Worm (Caenorhabditis elegans) whole organism, L1 larva: Measurements from ENCODE around the gene suox-1.

Source experiments
- C04F5.9 ChIP-seq: sonication (generic microtip); optimal IDR thresholded peaks from 2 replicates; lab custom pipeline; 2016; ENCODE audit warnings: missing genetic modification characterization, missing compliant biosample characterization
- C16A3.4 ChIP-seq: fragments of 150-350 bp; optimal IDR thresholded peaks from 2 replicates; lab custom pipeline; 2014; ENCODE audit warnings: missing biosample characterization, missing genetic modification characterization
- ama-1 ChIP-seq: fragments of 150-350 bp; optimal IDR thresholded peaks from 2 replicates; lab custom pipeline; 2014
- blmp-1 ChIP-seq: fragments of 150-350 bp; optimal IDR thresholded peaks from 2 replicates; lab custom pipeline; 2014; ENCODE audit warnings: missing biosample characterization, missing genetic modification characterization
- ceh-90 ChIP-seq: sonication (generic microtip); optimal IDR thresholded peaks from 2 replicates; lab custom pipeline; 2016; ENCODE audit warnings: missing genetic modification characterization, missing compliant biosample characterization
- ces-1 ChIP-seq: fragments of 150-350 bp; optimal IDR thresholded peaks from 2 replicates; lab custom pipeline; 2014; ENCODE audit warnings: missing biosample characterization, missing genetic modification reagents, missing genetic modification characterization
- dpl-1 ChIP-seq, 3 experiments: fragments of 150-350 bp in 2 of 3; sonication (generic microtip) in 1 of 3; optimal IDR thresholded peaks; 2 replicates each; lab custom pipeline; 2014 to 2017; ENCODE audit warnings: missing biosample characterization in 3 of 3, missing genetic modification characterization in 3 of 3, missing genetic modification reagents in 3 of 3
- dsc-1 ChIP-seq: sonication (generic microtip); optimal IDR thresholded peaks from 2 replicates; lab custom pipeline; 2016; ENCODE audit warnings: mild to moderate bottlenecking, missing genetic modification characterization, missing compliant biosample characterization
- efl-1 ChIP-seq, 4 experiments: fragments of 150-350 bp; optimal IDR thresholded peaks in 3 of 4; peaks in 1 of 4; 1 replicate in 1 of 4; 2 replicates in 3 of 4; lab custom pipeline; 2014; ENCODE audit warnings: missing biosample characterization in 2 of 4, missing genetic modification characterization in 2 of 4, missing genetic modification reagents in 2 of 4
- efl-3 ChIP-seq: fragments of 200-800 bp; sonication (Bioruptor generic); optimal IDR thresholded peaks from 2 replicates; lab custom pipeline; 2018; ENCODE audit warnings: mild to moderate bottlenecking, missing genetic modification characterization, missing compliant biosample characterization
- egl-13 ChIP-seq: sonication (generic microtip); optimal IDR thresholded peaks from 2 replicates; lab custom pipeline; 2016; ENCODE audit warnings: missing genotype, missing genetic modification reagents, missing genetic modification characterization, missing compliant biosample characterization
- egl-27 ChIP-seq, 2 experiments: fragments of 150-350 bp in 1 of 2; sonication (generic microtip); optimal IDR thresholded peaks; 3 replicates each; lab custom pipeline; 2017 to 2018; ENCODE audit warnings: missing biosample characterization in 2 of 2, missing genetic modification characterization in 2 of 2, missing genetic modification reagents in 2 of 2
- elt-3 ChIP-seq, 6 experiments: fragments of 150-350 bp in 1 of 6; sonication (generic microtip); optimal IDR thresholded peaks; 2 replicates each; lab custom pipeline; 2017 to 2018; ENCODE audit warnings: missing biosample characterization in 6 of 6, missing genetic modification characterization in 6 of 6, inconsistent platforms in 1 of 6
- fkh-10 ChIP-seq: sonication (generic microtip); optimal IDR thresholded peaks from 2 replicates; lab custom pipeline; 2017; ENCODE audit warnings: missing biosample characterization, missing genetic modification reagents, missing genetic modification characterization
- fkh-4 ChIP-seq: sonication (generic microtip); optimal IDR thresholded peaks from 2 replicates; lab custom pipeline; 2016; ENCODE audit warnings: missing compliant biosample characterization, missing genetic modification characterization, borderline replicate concordance
- fos-1 ChIP-seq: fragments of 150-350 bp; optimal IDR thresholded peaks from 2 replicates; lab custom pipeline; 2014; ENCODE audit warnings: missing biosample characterization, missing genetic modification characterization
- grh-1 ChIP-seq: fragments of 200-800 bp; sonication (Bioruptor generic); IDR thresholded peaks from 2 replicates; pipeline ENCODE4 v1.3.6; 2022; ENCODE audit warnings: missing genetic modification reagents, missing genetic modification characterization, missing compliant biosample characterization
- irx-1 ChIP-seq: sonication (generic microtip); optimal IDR thresholded peaks from 2 replicates; lab custom pipeline; 2016; ENCODE audit warnings: missing genetic modification characterization, missing compliant biosample characterization
- jun-1 ChIP-seq: fragments of 150-350 bp; optimal IDR thresholded peaks from 2 replicates; lab custom pipeline; 2014; ENCODE audit warnings: missing biosample characterization, missing genetic modification reagents, missing genetic modification characterization
- lin-15B ChIP-seq: fragments of 150-350 bp; sonication (generic microtip); optimal IDR thresholded peaks from 3 replicates; lab custom pipeline; 2014; ENCODE audit warnings: missing biosample characterization, missing genetic modification characterization
- lin-35 ChIP-seq, 2 experiments: fragments of 150-350 bp; optimal IDR thresholded peaks; 2 replicates each; lab custom pipeline; 2014; ENCODE audit warnings: missing biosample characterization in 2 of 2, missing genetic modification characterization in 2 of 2, missing genetic modification reagents in 2 of 2
- lin-39 ChIP-seq: fragments of 150-350 bp; optimal IDR thresholded peaks from 2 replicates; lab custom pipeline; 2014; ENCODE audit warnings: missing biosample characterization, missing genetic modification reagents, missing genetic modification characterization
- lir-3 ChIP-seq: sonication (generic microtip); optimal IDR thresholded peaks from 2 replicates; lab custom pipeline; 2016; ENCODE audit warnings: mild to moderate bottlenecking, missing genetic modification characterization, moderate library complexity, missing compliant biosample characterization; ENCODE audit not compliant: poor library complexity
- lsy-2 ChIP-seq, 2 experiments: fragments of 150-350 bp; optimal IDR thresholded peaks; 2 replicates each; lab custom pipeline; 2014; ENCODE audit warnings: missing biosample characterization in 2 of 2, missing genetic modification characterization in 2 of 2
- nhr-11 ChIP-seq: fragments of 150-350 bp; optimal IDR thresholded peaks from 2 replicates; lab custom pipeline; 2014; ENCODE audit warnings: missing biosample characterization, missing genetic modification characterization
- nhr-12 ChIP-seq: sonication (generic microtip); optimal IDR thresholded peaks from 2 replicates; lab custom pipeline; 2017; ENCODE audit warnings: missing biosample characterization, missing genetic modification characterization
- nhr-19 ChIP-seq: fragments of 200-800 bp; sonication (Bioruptor generic); conservative IDR thresholded peaks from 2 replicates; pipeline ENCODE4 v1.3.6; 2022; ENCODE audit warnings: missing genetic modification characterization, missing compliant biosample characterization
- nhr-237 ChIP-seq: fragments of 150-350 bp; optimal IDR thresholded peaks from 2 replicates; lab custom pipeline; 2014; ENCODE audit warnings: missing biosample characterization, missing genetic modification characterization
- nhr-28 ChIP-seq: fragments of 150-350 bp; optimal IDR thresholded peaks from 2 replicates; lab custom pipeline; 2014; ENCODE audit warnings: missing biosample characterization, missing genetic modification characterization
- nhr-47 ChIP-seq: sonication (generic microtip); optimal IDR thresholded peaks from 2 replicates; lab custom pipeline; 2016; ENCODE audit warnings: mild to moderate bottlenecking, missing genetic modification characterization, moderate library complexity, missing compliant biosample characterization
- nhr-71 ChIP-seq: sonication (generic microtip); optimal IDR thresholded peaks from 2 replicates; lab custom pipeline; 2016; ENCODE audit warnings: mild to moderate bottlenecking, missing genetic modification characterization, moderate library complexity, missing compliant biosample characterization
- nhr-77 ChIP-seq: fragments of 150-350 bp; optimal IDR thresholded peaks from 2 replicates; lab custom pipeline; 2014; ENCODE audit warnings: missing biosample characterization, missing genetic modification characterization
- nhr-84 ChIP-seq: sonication (generic microtip); optimal IDR thresholded peaks from 2 replicates; lab custom pipeline; 2017; ENCODE audit warnings: missing biosample characterization, missing genetic modification characterization
- nhr-90 ChIP-seq: sonication (generic microtip); optimal IDR thresholded peaks from 2 replicates; lab custom pipeline; 2016; ENCODE audit warnings: mild to moderate bottlenecking, missing genetic modification characterization, missing compliant biosample characterization; ENCODE audit not compliant: poor library complexity
- pax-3 ChIP-seq: fragments of 200-800 bp; sonication (Bioruptor generic); optimal IDR thresholded peaks from 2 replicates; lab custom pipeline; 2018; ENCODE audit warnings: mild to moderate bottlenecking, missing genetic modification characterization, moderate library complexity, missing compliant biosample characterization
- skn-1 ChIP-seq: fragments of 150-350 bp; optimal IDR thresholded peaks from 2 replicates; lab custom pipeline; 2014; ENCODE audit warnings: missing biosample characterization, missing genetic modification characterization
- snpc-4 ChIP-seq: fragments of 150-350 bp; optimal IDR thresholded peaks from 2 replicates; lab custom pipeline; 2014; ENCODE audit warnings: missing biosample characterization, missing genetic modification characterization
- snu-23 ChIP-seq: sonication (generic microtip); optimal IDR thresholded peaks from 2 replicates; lab custom pipeline; 2016; ENCODE audit warnings: missing genetic modification characterization, missing compliant biosample characterization
- sox-4 ChIP-seq: sonication (generic microtip); optimal IDR thresholded peaks from 2 replicates; lab custom pipeline; 2016; ENCODE audit warnings: missing genetic modification characterization, missing compliant biosample characterization
- sptf-1 ChIP-seq: fragments of 150-350 bp; optimal IDR thresholded peaks from 2 replicates; lab custom pipeline; 2014; ENCODE audit warnings: missing biosample characterization, missing genetic modification characterization
- sup-37 ChIP-seq: fragments of 200-800 bp; sonication (Bioruptor generic); optimal IDR thresholded peaks from 2 replicates; lab custom pipeline; 2018; ENCODE audit warnings: mild to moderate bottlenecking, missing genetic modification characterization, missing compliant biosample characterization
- tlp-1 ChIP-seq: fragments of 150-350 bp; optimal IDR thresholded peaks from 2 replicates; lab custom pipeline; 2014; ENCODE audit warnings: missing biosample characterization, missing genetic modification characterization
- unc-130 ChIP-seq: fragments of 150-350 bp; optimal IDR thresholded peaks from 2 replicates; lab custom pipeline; 2017; ENCODE audit warnings: missing biosample characterization, missing genetic modification characterization, inconsistent platforms
- unc-30 ChIP-seq: sonication (generic microtip); optimal IDR thresholded peaks from 2 replicates; lab custom pipeline; 2017; ENCODE audit warnings: missing biosample characterization, missing genetic modification characterization
- unc-62 ChIP-seq: fragments of 150-350 bp; optimal IDR thresholded peaks from 2 replicates; lab custom pipeline; 2014; ENCODE audit warnings: missing biosample characterization, missing genetic modification reagents, missing genetic modification characterization
- unc-86 ChIP-seq: sonication (generic microtip); optimal IDR thresholded peaks from 2 replicates; lab custom pipeline; 2016; ENCODE audit warnings: missing genetic modification characterization, missing compliant biosample characterization
- unc-98 ChIP-seq: fragments of 200-800 bp; sonication (Bioruptor generic); IDR thresholded peaks from 2 replicates; pipeline ENCODE4 v1.3.6; 2022; ENCODE audit warnings: missing genetic modification characterization, missing compliant biosample characterization
- xbp-1 ChIP-seq: sonication (generic microtip); optimal IDR thresholded peaks from 2 replicates; lab custom pipeline; 2016; ENCODE audit warnings: missing genetic modification characterization, missing compliant biosample characterization
- zag-1 ChIP-seq: fragments of 150-350 bp; optimal IDR thresholded peaks from 2 replicates; lab custom pipeline; 2014; ENCODE audit warnings: missing biosample characterization, missing genetic modification characterization
- ztf-11 ChIP-seq, 2 experiments: sonication (generic microtip); optimal IDR thresholded peaks; 2 replicates each; lab custom pipeline; 2016 to 2017; ENCODE audit warnings: missing genetic modification characterization in 2 of 2, missing biosample characterization in 1 of 2, missing compliant biosample characterization in 1 of 2
- ztf-4 ChIP-seq: fragments of 150-350 bp; optimal IDR thresholded peaks from 2 replicates; lab custom pipeline; 2014; ENCODE audit warnings: missing biosample characterization, missing genetic modification characterization

Gene suox-1

ce11 chrX:15535190-15535636, 37.9 kb downstream of the suox-1 start (continued):
- TF ChIP-seq ama-1 (lab: Kevin White, UChicago) (no peak), lin-15B (tag; lab: Kevin White, UChicago) (no peak), fkh-10 (GFP tag; lab: Kevin White, UChicago) (peak; percentile 86), egl-13 (tag; lab: Kevin White, UChicago) (peak; percentile 87), sup-37 (GFP tag; lab: Kevin White, UChicago) (no peak), irx-1 (tag; lab: Kevin White, UChicago) (peak; percentile 38), sox-4 (no peak), efl-3 (no peak), lir-3 (tag; lab: Kevin White, UChicago) (peak; percentile 4), nhr-28 (no peak), fos-1 (tag; lab: Kevin White, UChicago) (no peak), nhr-90 (no peak), sptf-1 (tag; lab: Kevin White, UChicago) (no peak), nhr-19 (GFP tag; lab: Robert Waterston, UW) (peak; percentile 61), unc-86 (tag; lab: Kevin White, UChicago) (peak; percentile 92), dpl-1 (GFP tag; optimal IDR thresholded peaks at IDR 0.05; lab: Kevin White, UChicago) (peak in 2 of 3 experiments; percentile 3 to 22), ztf-4 (tag; lab: Kevin White, UChicago) (peak; percentile 82), pax-3 (peak; percentile 69), unc-130 (no peak), unc-62 (GFP tag; lab: Kevin White, UChicago) (no peak), unc-98 (no peak), grh-1 (no peak), snpc-4 (tag; lab: Kevin White, UChicago) (no peak), elt-3 (tag; optimal IDR thresholded peaks at IDR 0.05; lab: Kevin White, UChicago) (no peak), lin-35 (GFP tag; optimal IDR thresholded peaks at IDR 0.05; lab: Kevin White, UChicago) (peak in 1 of 2 experiments; percentile 55), nhr-237 (tag; lab: Kevin White, UChicago) (no peak), xbp-1 (tag; lab: Kevin White, UChicago) (peak; percentile 59), nhr-84 (tag; lab: Kevin White, UChicago) (no peak), zag-1 (tag; lab: Kevin White, UChicago) (peak; percentile 39), ceh-90 (tag; lab: Kevin White, UChicago) (no peak), egl-27 (tag; optimal IDR thresholded peaks at IDR 0.05; lab: Kevin White, UChicago) (peak in 1 of 2 experiments; percentile 53), blmp-1 (tag; lab: Kevin White, UChicago) (no peak), lin-39 (tag; lab: Kevin White, UChicago) (peak; percentile 18), tlp-1 (tag; lab: Kevin White, UChicago) (no peak), C04F5.9 (tag; lab: Kevin White, UChicago) (no peak), nhr-47 (peak; percentile 83), dsc-1 (tag; lab: Kevin White, UChicago) (peak; percentile 74), ces-1 (GFP tag; lab: Kevin White, UChicago) (no peak)

- no peak for TF ChIP-seq fkh-4 (tag; lab: Kevin White, UChicago)
- peak; percentile 77 for TF ChIP-seq nhr-71
- peak; percentile 92 for TF ChIP-seq dsc-1 (tag; lab: Kevin White, UChicago)
- no peak for TF ChIP-seq sptf-1 (tag; lab: Kevin White, UChicago)
- no peak for TF ChIP-seq lin-15B (tag; lab: Kevin White, UChicago)
- TF ChIP-seq sox-4, result peak; percentile 71
- no peak for TF ChIP-seq egl-27 (tag; optimal IDR thresholded peaks at IDR 0.05; lab: Kevin White, UChicago)
- TF ChIP-seq nhr-11 (tag; lab: Kevin White, UChicago), result peak; percentile 7
- peak; percentile 5 for TF ChIP-seq snu-23 (GFP tag; lab: Kevin White, UChicago)
- TF ChIP-seq sup-37 (GFP tag; lab: Kevin White, UChicago), result no peak
- TF ChIP-seq C16A3.4 (tag; lab: Kevin White, UChicago), result no peak
- TF ChIP-seq nhr-77 (tag; lab: Kevin White, UChicago), result no peak
- no peak for TF ChIP-seq unc-30
- TF ChIP-seq efl-1 (optimal IDR thresholded peaks at IDR 0.05; lab: Kevin White, UChicago), result no peak
- TF ChIP-seq efl-1 (GFP tag; optimal IDR thresholded peaks at IDR 0.05 in 1 of 2; lab: Kevin White, UChicago), result no peak
- no peak for TF ChIP-seq efl-3
- TF ChIP-seq lsy-2 (tag; optimal IDR thresholded peaks at IDR 0.05; lab: Kevin White, UChicago), result peak; percentile 39 to 50
- TF ChIP-seq unc-62 (GFP tag; lab: Kevin White, UChicago), result no peak
- peak; percentile 58 for TF ChIP-seq nhr-47
- TF ChIP-seq ztf-11 (tag; optimal IDR thresholded peaks at IDR 0.05; lab: Kevin White, UChicago), result no peak
- TF ChIP-seq xbp-1 (tag; lab: Kevin White, UChicago), result peak; percentile 19
- peak; percentile 40 for TF ChIP-seq fos-1 (tag; lab: Kevin White, UChicago)
- TF ChIP-seq skn-1, result no peak
- TF ChIP-seq jun-1, result no peak
- TF ChIP-seq unc-130, result no peak
- no peak for TF ChIP-seq nhr-237 (tag; lab: Kevin White, UChicago)
- no peak for TF ChIP-seq tlp-1 (tag; lab: Kevin White, UChicago)
- TF ChIP-seq nhr-12 (tag; lab: Kevin White, UChicago), result no peak
Observed at ce11 chrX:15536017-15536416, 38.7 kb downstream of the suox-1 start.
